Fruit fly (Drosophila melanogaster) Kc167 (cell line): Measurements from ENCODE around the gene CG7789.

ENCODE experiments used
- Myc ChIP-seq: fragments of >200 bp; optimal IDR thresholded peaks from 2 replicates; lab custom pipeline; 2017; ENCODE audit warnings: missing external identifiers
- Sin3A ChIP-seq: fragments of >200 bp; optimal IDR thresholded peaks from 2 replicates; lab custom pipeline; 2018; ENCODE audit warnings: missing external identifiers
- h ChIP-seq: fragments of >200 bp; optimal IDR thresholded peaks from 3 replicates; lab custom pipeline; 2018; ENCODE audit warnings: missing external identifiers
- insv ChIP-seq: fragments of >200 bp; optimal IDR thresholded peaks from 3 replicates; lab custom pipeline; 2018; ENCODE audit warnings: missing external identifiers
- psq ChIP-seq: fragments of >200 bp; optimal IDR thresholded peaks from 2 replicates; lab custom pipeline; 2017; ENCODE audit warnings: missing external identifiers
- ttk ChIP-seq: sonication (Bioruptor generic); optimal IDR thresholded peaks from 2 replicates; lab custom pipeline; 2017; ENCODE audit warnings: missing external identifiers

Gene CG7789

DNA sequence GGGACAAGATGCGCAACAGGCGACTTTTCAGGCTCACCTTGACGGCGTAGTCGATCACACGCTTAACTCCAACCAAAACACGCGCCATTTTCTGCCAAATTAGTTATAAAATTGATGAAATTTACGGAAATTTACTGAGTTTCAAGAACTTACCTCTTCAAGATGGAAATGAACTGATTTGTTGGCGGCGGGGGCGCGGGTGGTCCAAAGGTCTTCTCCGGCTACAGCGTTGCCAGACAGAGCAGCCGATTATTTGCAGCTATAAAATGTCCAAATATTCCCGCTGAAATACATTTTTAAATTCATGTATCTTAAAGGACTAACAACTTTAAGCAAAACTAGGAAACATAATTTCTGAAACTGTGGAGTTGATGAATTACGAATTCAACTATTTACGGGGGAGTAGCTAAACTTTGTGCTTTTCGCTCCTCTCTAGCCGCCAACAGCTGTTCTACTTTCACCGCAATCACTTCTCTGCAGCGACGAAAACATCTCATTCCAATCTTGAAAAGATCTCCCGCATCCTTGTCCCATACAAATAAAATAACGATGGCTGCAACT, at the start of gene CG7789, which contains the start of gene Etfb:
CG7789 (plus strand) TSS at position 444 of the 561 bp plus-strand sequence.
Etfb (minus strand) TSS at position 193 of the 561 bp plus-strand sequence.
- TF ChIP-seq ttk (lab: Kevin White, UChicago) (no peak), Myc (lab: Kevin White, UChicago) (no peak), psq (lab: Kevin White, UChicago) (no peak), insv (lab: Kevin White, UChicago) (no peak), h (lab: Kevin White, UChicago) (no peak)

DNA sequence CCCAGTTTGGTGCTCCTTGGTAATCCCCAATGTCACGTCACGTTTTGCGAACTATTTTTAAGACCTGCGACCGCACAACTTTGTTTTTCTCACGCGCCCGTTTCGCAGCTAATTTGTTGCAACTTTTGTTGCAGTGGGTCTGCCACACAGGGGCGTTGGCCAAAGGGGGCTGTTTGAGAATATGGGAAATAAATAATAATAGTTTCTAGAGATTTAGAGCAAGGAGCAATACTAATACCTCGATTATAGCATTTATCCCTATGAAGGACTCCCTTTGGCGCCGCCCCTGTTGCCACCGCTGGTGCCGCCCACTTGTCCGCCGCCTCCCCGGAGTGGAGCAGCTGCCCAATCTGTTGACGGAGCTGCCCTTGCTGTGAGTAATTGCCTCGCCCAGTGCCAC, 47.7 kb upstream of the CG7789 start:
- TF ChIP-seq Myc (lab: Kevin White, UChicago) (no peak), Sin3A (lab: Kevin White, UChicago) (no peak), h (lab: Kevin White, UChicago) (no peak), insv (lab: Kevin White, UChicago) (no peak), psq (lab: Kevin White, UChicago) (no peak), ttk (lab: Kevin White, UChicago) (no peak)

DNA sequence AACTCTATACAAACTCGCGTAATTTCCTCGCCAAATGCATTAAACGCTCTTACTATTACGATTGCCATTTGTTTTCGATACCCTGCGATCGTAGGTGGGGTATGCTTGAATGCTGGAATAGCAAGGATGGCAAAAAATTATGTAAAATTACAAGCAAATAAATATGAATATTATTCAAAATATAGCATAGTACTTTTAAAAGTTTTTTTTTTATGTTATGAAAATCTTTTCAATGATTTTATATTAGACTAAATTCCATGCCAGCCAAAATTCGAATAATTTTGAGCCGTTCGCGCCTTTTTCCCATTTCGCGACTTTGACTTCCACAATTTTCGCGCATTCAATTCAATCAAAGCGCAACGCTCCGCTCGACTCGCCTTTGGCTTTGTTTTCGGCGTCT, 46.8 kb upstream of the CG7789 start:
- TF ChIP-seq Sin3A (lab: Kevin White, UChicago) (no peak), ttk (lab: Kevin White, UChicago) (no peak), psq (lab: Kevin White, UChicago) (no peak), insv (lab: Kevin White, UChicago) (no peak), h (lab: Kevin White, UChicago) (no peak), Myc (lab: Kevin White, UChicago) (no peak)

DNA sequence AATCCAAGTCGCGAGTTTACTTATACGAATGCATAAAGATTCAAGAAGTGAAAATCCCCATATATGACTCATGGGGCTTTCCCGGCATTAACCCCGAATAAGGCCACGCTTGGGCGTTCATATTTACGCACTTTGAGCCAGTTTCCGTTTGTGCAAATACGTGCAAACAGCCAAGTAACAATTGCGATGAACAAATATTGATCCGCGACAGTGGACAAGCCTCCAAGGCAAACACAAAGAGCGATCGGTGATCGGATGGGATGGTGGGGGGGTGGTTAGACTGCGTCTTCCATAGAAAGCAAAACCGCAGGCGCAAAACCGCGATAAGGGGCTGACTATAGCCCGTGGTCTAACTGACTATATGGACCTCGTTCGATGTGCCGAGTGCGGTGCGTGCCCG, 45.8 kb upstream of the CG7789 start:
- TF ChIP-seq ttk (lab: Kevin White, UChicago): no peak
- no peak for TF ChIP-seq insv (lab: Kevin White, UChicago)

DNA sequence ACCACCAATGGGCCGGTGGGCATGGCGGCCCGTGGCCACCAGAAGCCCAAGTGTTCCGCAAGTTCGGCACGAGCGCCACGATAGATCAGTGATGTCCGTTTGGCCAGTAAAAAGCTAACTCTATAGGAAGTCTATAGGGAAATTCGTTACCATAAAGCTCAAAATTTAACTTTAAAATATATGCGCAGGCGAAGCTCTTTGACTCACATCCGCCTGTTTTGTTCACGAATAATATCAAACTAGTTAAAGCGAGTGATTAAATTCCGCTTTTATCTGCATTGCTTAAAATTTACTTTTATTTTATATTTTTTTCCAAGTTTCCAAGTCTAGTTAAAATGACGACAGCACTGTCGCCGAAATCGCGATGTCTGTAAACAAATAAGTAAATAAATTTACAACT, 45.3 kb upstream of the CG7789 start:
- TF ChIP-seq insv (lab: Kevin White, UChicago) (no peak), Sin3A (lab: Kevin White, UChicago) (no peak)

DNA sequence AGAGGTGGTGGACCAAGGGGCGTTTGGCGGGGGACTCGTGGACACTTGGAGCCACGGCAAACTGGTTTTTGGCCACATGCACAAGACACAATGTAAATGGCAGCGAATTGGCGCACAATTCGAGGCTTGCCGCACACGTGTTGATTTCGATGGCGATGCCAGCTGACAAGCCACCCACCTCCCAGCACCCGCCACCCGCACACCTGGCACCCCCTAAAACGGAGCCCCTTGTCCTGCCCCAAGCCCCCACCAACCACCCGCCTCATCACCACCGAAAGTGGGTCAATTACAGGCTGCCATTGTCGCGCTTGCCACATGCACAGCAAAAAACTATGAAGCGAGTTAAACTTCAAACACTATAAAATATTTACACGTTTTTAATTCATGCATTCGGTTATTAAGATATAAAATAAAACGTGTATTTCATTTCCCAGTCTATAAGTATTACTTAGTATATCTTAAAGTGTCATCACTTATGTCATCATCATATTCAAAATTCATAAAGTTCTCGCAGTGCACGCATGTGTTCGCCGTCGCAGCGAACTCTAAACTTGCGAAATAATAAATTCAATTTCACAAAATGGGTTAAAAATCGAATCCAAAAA, 44.8 kb upstream of the CG7789 start:
- TF ChIP-seq h (lab: Kevin White, UChicago) (no peak), Myc (lab: Kevin White, UChicago) (no peak), Sin3A (lab: Kevin White, UChicago) (no peak), psq (lab: Kevin White, UChicago) (no peak), ttk (lab: Kevin White, UChicago) (no peak), insv (lab: Kevin White, UChicago) (no peak)

DNA sequence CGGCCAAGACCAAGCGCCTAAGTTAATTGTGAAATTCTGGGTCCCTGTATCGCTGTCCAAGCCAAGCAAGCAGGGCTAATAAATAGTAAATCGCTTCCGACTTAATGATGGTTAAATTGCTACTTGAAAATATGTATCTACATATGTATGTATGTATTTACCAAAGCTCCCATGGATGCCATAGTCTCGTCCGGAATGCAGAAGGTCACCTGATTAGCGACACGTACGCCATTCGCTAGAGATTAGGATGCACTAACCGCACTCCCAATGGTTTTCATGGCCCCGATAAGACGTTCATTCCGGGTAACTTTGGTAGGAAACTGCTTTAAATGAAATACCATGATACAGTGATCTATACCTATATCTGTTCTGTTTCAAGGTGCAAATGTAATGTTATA, 44.3 kb upstream of the CG7789 start:
- TF ChIP-seq ttk (lab: Kevin White, UChicago) (no peak), Sin3A (lab: Kevin White, UChicago) (no peak), psq (lab: Kevin White, UChicago) (no peak), h (lab: Kevin White, UChicago) (no peak), Myc (lab: Kevin White, UChicago) (no peak), insv (lab: Kevin White, UChicago) (no peak)

DNA sequence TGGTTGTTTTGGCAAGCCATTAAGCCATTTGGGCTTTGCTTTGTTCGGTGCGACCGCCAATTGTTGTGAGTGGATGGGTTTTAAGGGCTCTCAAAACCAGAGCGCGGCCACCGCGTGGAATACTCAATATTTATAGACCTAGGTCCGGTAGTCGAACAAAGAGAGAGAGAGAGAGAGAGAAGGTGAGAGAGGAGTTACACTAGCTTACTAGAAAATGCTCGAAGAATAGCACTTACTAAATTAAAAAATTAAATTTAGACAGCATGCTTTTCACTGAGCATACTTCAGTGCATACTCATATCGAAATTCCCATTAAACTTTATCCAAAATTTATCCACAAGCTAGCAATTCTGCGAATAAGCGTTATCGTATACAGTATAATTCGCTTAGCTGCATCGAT, 43.0 kb upstream of the CG7789 start:
- TF ChIP-seq ttk (lab: Kevin White, UChicago): no peak
- no peak for TF ChIP-seq Sin3A (lab: Kevin White, UChicago)
- TF ChIP-seq psq (lab: Kevin White, UChicago): no peak
- no peak for TF ChIP-seq Myc (lab: Kevin White, UChicago)

DNA sequence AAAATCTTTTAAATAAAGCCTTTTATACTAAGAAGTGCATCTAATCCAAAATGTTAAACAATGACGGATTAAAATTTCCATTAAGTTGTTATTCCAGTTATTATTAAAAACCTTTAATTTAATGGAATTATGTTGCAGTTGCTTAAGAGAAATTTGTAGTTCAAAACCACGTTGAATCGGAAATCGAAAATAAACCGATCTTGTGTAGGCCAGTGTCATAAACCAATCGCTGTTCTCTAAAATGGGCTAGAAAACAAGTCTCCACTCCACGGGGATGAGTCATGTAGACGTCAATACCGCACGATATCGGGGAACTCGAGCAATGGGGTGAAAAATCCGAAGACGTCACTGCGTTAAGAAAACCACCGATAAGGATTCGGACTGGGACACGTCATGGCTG, 41.4 kb upstream of the CG7789 start:
- TF ChIP-seq insv (lab: Kevin White, UChicago) (no peak), h (lab: Kevin White, UChicago) (no peak), Sin3A (lab: Kevin White, UChicago) (no peak), psq (lab: Kevin White, UChicago) (no peak), ttk (lab: Kevin White, UChicago) (no peak), Myc (lab: Kevin White, UChicago) (no peak)

DNA sequence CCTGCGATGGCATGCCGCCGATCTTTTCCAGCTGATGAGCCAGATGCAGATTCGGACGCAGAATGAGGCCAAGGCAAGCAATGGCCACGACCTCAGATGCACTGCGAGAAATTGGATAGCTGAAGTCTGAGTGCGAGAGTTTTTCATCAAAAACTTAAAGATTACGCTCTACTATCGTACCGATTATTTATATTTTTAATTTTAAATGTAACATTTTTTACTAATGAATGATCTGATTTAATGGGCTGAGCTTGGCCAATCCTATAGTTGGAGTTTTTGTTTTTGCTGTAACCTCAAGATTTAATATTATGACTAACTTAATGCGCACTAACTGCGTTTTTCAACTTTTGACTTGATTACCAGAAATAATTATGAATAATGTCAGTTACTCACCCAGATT, 40.7 kb upstream of the CG7789 start:
- TF ChIP-seq h (lab: Kevin White, UChicago): no peak
- TF ChIP-seq psq (lab: Kevin White, UChicago): no peak
- TF ChIP-seq Sin3A (lab: Kevin White, UChicago): no peak
- no peak for TF ChIP-seq ttk (lab: Kevin White, UChicago)
- no peak for TF ChIP-seq insv (lab: Kevin White, UChicago)

DNA sequence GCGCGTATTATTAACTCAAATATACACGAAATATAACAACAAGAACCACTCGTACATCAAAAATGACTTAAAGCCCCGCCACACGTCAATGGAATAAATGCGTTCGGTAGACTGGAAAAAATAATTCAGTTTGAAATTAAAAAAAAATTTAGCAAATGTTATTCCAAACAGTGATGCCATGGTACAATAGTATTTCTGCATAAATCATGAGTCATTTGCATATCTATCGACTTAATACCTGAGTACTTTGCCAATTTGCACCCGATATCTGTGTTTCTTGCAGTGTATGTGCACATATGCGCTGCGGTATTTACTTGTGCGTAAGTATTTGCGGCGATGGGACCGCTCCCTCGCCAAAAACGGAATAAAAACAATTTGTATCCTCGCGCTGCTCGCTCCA, 39.8 kb upstream of the CG7789 start:
- TF ChIP-seq Sin3A (lab: Kevin White, UChicago) (no peak), ttk (lab: Kevin White, UChicago) (no peak), h (lab: Kevin White, UChicago) (no peak), insv (lab: Kevin White, UChicago) (no peak), psq (lab: Kevin White, UChicago) (no peak), Myc (lab: Kevin White, UChicago) (no peak)

DNA sequence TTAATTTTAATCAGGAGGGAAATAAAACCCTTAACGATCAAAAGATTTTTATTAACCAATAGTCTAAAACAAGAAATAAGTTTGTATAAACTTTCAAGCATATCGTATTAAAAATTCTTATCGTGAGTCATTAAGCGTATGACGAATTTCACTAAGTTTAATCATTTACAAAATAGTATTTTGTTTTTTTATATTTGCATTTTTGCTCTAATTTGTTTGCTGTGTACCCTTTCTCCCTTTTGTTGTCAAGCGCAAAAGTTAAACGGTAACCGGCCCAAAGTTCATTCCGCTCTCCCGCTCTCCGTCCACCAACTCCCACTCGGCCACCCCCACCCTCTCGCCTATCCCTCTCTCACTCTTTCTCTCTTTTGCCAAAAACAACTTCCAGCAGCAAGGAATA, 39.2 kb upstream of the CG7789 start:
- no peak for TF ChIP-seq Sin3A (lab: Kevin White, UChicago)
- TF ChIP-seq h (lab: Kevin White, UChicago): no peak
- no peak for TF ChIP-seq Myc (lab: Kevin White, UChicago)
- no peak for TF ChIP-seq psq (lab: Kevin White, UChicago)
- TF ChIP-seq ttk (lab: Kevin White, UChicago): no peak
- TF ChIP-seq insv (lab: Kevin White, UChicago): no peak
